Fruit fly (Drosophila melanogaster) whole organism: ENCODE measurements around the gene CG11151.

Source experiments
- CG8478 ChIP-seq: fragments of >200 bp; optimal IDR thresholded peaks from 2 replicates; lab custom pipeline; 2018; ENCODE audit warnings: inconsistent platforms
- Dll ChIP-seq: fragments of >200 bp; optimal IDR thresholded peaks from 2 replicates; lab custom pipeline; 2017
- EcR ChIP-seq, 2 experiments: fragments of >200 bp; optimal IDR thresholded peaks; 2 replicates each; lab custom pipeline; 2017; ENCODE audit warnings: missing biosample characterization in 2 of 2, missing genetic modification characterization in 2 of 2, missing genetic modification reagents in 2 of 2
- pan ChIP-seq: fragments of >200 bp; optimal IDR thresholded peaks from 2 replicates; lab custom pipeline; 2017
- psq ChIP-seq: fragments of >200 bp; optimal IDR thresholded peaks from 2 replicates; lab custom pipeline; 2017
- usp ChIP-seq: fragments of >200 bp; optimal IDR thresholded peaks from 2 replicates; lab custom pipeline; 2017; ENCODE audit warnings: missing biosample characterization, missing genetic modification characterization, mixed read lengths

The CG11151 gene

DNA sequence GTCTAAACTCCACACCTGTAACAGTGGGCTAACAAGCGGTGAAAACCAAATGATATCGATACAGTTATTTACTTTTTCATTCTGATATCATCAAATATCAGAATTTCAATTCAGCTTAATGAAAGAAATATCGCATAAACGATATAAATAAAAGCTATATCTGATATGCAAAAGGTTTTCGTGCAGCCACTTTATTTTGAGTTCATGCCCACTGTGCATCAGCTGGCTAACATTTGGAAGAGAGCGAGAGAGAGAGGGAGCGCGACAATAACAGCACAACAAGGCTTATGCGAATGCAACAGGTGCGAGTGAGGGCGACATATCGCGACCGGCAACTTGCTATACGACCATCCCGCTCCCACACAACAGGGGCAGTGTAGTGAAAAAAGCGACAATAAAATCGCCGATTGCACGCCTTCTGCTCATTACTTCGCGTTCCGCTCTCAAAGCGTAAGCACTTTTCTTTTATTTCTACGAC, at the start of gene CG11151:
TSS of gene CG11151 (plus strand) at position 334 of the 478 bp plus-strand sequence.
- no peak for TF ChIP-seq usp (GFP tag; lab: Kevin White, UChicago)
- peak; percentile 92 for TF ChIP-seq CG8478

DNA sequence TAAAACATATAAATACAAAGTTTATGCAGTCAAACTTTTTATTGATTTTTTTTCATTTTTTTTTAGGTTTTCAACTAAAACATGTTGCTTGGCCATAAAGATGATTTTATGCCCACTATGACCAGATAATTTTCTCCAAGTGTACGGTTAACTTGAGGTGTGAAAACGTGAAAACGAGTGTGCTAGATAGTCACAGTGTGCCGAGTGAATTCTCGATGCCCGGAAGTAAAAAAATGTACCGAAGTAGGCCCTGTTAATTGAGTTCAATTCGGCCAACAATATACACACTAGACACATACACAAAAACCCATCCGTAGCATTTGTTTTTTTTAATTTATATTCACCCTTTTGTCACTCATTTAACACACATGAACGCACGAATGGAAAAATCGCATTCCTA, 47.6 kb upstream of the CG11151 start, which contains the start of gene Nna1:
TSS of gene Nna1 (plus strand) at position 301 of the 400 bp plus-strand sequence.
- TF ChIP-seq CG8478: no peak
- TF ChIP-seq pan (lab: Kevin White, UChicago): no peak
- TF ChIP-seq EcR (GFP tag; optimal IDR thresholded peaks at IDR 0.05; lab: Kevin White, UChicago): no peak
- TF ChIP-seq usp (GFP tag; lab: Kevin White, UChicago): no peak
- TF ChIP-seq Dll (lab: Kevin White, UChicago): no peak
- TF ChIP-seq psq (lab: Kevin White, UChicago): no peak

DNA sequence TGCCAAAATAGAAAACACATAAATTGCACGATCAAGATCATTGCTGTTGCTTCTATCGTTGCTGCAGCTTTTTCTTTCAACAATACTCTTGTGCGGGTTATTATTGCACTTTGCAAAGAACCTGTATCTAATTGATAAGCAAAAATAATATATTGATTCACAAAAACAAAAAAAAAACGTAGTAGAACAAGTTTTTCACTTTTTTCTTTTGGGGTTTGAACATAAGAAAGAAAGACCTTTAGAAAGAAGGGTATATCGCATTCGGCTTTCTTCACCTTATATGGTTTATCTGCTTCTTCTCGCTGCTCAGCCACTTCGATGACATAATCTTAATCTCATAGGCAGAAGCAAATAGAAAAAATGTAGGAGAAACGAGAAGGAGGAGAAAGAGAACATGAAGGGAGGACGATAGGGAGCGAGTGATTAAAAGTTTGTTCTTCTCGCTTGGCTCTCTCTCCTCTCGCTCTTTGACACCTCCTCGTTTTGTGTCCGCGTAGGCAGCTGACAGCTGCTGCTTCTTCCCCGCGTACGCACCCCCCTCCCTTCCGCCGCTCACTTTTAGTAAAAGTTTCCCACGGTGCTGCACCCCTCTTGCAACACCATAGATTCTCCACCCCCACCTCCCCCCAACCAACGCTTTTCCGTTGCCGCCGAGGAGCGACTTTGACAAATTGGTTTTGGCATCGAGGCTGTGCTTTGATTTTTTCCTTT, 40.7 kb upstream of the CG11151 start:
- TF ChIP-seq pan (lab: Kevin White, UChicago): no peak
- TF ChIP-seq CG8478: no peak
- no peak for TF ChIP-seq Dll (lab: Kevin White, UChicago)
- TF ChIP-seq EcR (GFP tag; optimal IDR thresholded peaks at IDR 0.05; lab: Kevin White, UChicago): no peak
- no peak for TF ChIP-seq psq (lab: Kevin White, UChicago)
- no peak for TF ChIP-seq usp (GFP tag; lab: Kevin White, UChicago)

DNA sequence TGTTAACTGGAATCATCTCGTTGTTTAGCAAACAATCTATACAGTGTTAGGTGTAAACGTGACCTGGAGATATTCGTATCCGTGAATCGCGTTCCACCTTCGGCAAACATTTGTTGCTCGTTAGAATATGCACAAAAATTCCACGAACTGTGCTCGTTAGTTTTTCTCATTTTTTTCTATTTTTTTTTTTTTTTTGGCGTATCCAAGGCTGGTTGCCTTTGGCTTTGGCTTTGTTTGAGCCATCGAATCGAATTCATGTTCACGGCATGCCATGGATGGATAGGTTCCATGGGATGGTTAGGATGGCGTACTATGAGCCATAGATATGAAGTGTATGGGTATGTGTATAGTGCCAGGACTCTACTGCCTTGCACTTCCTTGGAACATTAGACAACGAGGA, 39.9 kb upstream of the CG11151 start:
- TF ChIP-seq EcR (GFP tag; optimal IDR thresholded peaks at IDR 0.05; lab: Kevin White, UChicago) (no peak), Dll (lab: Kevin White, UChicago) (no peak)

DNA sequence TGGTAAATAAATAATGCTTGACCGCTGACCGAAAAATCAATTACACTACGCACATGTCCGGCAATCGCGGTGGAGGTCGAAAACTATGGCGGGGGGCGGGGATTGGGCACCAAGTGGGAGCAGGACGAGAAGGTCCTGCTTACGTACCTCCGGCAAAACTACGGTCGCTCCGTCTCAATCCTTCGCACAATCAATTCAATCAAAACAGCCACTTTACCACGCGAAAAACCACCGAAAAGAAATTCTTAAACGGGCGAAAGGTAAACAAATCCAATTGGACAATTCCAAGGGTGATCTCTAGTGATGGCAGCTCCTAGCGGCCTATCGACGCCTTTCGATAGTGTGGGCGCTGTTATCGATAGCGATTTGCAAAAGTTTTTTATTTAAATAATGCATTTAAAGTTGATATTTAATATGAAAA, 21.6 kb upstream of the CG11151 start, which contains the start of gene Nadsyn:
TSS of gene Nadsyn (minus strand) at position 304 of the 421 bp plus-strand sequence.
- no peak for TF ChIP-seq usp (GFP tag; lab: Kevin White, UChicago)
- TF ChIP-seq CG8478: no peak
- TF ChIP-seq Dll (lab: Kevin White, UChicago): no peak
- TF ChIP-seq EcR (GFP tag; optimal IDR thresholded peaks at IDR 0.05; lab: Kevin White, UChicago): no peak
- no peak for TF ChIP-seq pan (lab: Kevin White, UChicago)
- TF ChIP-seq psq (lab: Kevin White, UChicago): no peak

DNA sequence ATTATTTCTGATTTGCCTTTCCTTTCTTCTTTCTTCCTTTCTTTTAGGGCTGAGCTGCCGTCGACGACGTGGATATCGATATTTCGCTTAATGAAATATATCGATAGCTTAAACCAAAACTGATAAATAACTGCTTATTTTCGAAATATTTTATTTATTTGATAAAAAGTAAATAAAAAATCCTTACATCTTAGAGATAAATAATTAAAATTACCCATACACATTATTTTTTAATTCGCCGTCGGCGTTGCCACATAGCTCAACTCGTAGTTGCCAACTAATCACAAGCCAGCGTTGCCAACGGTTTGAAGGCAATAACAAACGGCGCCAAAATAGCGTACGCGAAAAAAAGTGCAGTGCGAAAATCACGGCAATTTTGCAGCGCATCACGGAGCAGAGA, 17.6 kb upstream of the CG11151 start, which contains the start of the genes Mrgn1 and mus101:
TSS of gene Mrgn1 (minus strand) at position 44 of the 400 bp plus-strand sequence.
TSS of gene mus101 (plus strand) at position 313 of the 400 bp plus-strand sequence.
- TF ChIP-seq usp (GFP tag; lab: Kevin White, UChicago) (no peak), pan (lab: Kevin White, UChicago) (no peak), CG8478 (no peak), Dll (lab: Kevin White, UChicago) (no peak), psq (lab: Kevin White, UChicago) (no peak), EcR (GFP tag; optimal IDR thresholded peaks at IDR 0.05; lab: Kevin White, UChicago) (no peak)

DNA sequence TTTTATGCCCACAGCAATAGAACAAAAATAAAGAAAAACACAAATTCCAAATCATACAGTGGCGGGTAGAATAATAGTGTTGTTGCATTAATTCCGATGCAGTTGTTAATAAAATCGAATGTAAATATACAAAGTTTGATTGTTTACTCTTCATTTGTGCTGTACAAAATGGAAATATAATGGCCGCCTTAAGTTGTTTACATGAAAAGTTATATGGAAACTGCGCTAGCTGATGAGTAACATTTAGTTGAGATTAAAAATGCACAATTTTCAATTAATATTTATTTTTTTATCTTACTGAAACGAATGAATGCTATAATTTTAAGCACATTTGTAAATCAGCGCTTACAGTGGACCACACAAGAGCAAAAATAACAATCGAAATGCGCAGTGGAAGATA, 4.7 kb upstream of the CG11151 start:
- TF ChIP-seq pan (lab: Kevin White, UChicago) (no peak), psq (lab: Kevin White, UChicago) (no peak), EcR (GFP tag; optimal IDR thresholded peaks at IDR 0.05; lab: Kevin White, UChicago) (no peak), usp (GFP tag; lab: Kevin White, UChicago) (no peak), CG8478 (no peak), Dll (lab: Kevin White, UChicago) (no peak)

DNA sequence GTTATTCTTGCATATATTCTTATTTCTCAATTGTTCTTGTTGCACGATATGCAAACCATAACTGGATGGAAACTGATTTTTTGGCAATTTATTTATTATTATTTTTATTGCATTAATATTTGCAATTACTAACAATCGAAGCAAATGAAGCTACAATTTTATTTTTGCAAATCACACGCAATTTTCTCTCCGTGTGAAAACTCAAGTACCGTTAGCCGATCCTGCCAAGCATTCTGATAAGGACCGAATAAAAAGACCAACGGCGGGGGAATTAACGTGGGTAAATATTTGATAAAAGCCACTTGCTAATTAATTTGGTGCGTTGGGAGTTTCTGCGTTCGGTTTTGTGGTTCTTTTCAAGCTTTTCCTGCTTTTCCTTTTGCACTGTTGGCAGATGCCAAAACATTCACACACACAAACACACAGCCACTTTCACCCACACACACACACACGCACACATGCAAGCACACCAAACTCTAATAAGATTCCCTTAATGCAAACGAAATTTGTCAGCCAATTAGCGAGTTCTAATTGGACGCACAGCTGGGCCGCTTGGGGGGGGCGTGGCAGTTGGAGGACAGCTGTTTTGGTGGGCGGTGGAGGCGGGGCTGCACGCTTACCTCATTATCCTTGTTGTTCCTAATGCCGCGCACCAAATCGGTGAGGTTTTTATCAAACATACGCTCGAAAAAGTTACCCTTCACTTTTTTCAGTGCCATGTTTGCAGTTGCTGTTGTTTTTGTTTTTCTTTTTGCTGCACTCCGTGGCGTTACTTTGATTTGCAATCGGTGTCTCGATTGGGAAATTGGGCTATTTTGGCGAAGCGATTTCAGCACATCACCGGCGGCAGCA, 4.0 kb upstream of the CG11151 start:
- no peak for TF ChIP-seq pan (lab: Kevin White, UChicago)
- TF ChIP-seq psq (lab: Kevin White, UChicago): no peak
- no peak for TF ChIP-seq CG8478
- TF ChIP-seq Dll (lab: Kevin White, UChicago): no peak
- TF ChIP-seq EcR (GFP tag; optimal IDR thresholded peaks at IDR 0.05; lab: Kevin White, UChicago): no peak
- no peak for TF ChIP-seq usp (GFP tag; lab: Kevin White, UChicago)

DNA sequence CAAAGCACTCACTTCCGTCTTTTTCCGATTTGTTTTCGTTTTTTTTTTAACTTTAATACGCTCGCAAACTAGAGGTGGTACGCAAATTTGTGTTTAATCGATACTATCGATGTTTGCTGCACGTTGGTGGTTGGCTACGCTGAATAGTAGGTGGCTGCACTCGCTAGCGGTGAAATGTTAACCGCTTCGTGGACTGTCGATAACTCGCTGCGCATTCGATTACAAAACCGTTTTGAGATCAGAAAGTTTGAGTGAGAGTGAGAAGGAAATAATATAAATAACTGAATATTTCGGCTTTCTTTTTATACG, 3.4 kb upstream of the CG11151 start, which contains the start of gene g:
TSS of gene g (minus strand) at position 105 of the 309 bp plus-strand sequence.
- TF ChIP-seq Dll (lab: Kevin White, UChicago) (no peak), psq (lab: Kevin White, UChicago) (no peak), CG8478 (no peak), usp (GFP tag; lab: Kevin White, UChicago) (no peak), EcR (GFP tag; optimal IDR thresholded peaks at IDR 0.05; lab: Kevin White, UChicago) (no peak), pan (lab: Kevin White, UChicago) (no peak)

DNA sequence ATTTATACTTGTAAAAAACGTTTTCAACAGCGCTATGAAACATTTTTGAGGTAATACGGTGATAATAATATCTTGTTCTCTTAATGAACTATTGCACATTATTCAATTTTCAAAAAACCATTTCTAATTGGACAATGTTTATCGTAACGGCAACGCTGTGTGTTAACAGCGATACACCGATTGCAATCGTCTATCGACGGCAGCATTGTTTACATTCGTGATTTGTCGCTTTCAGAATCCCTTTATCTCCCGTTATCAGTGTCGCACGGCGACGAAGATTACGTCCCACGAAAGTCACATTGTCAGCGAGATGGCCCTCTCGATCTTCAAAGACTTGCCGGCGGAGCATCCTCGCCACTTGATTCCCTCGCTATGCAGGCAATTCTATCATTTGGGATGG, 1.6 kb upstream of the CG11151 start, which contains the start of gene CG11134:
TSS of gene CG11134 (plus strand) at position 4 of the 400 bp plus-strand sequence.
- TF ChIP-seq usp (GFP tag; lab: Kevin White, UChicago) (no peak), Dll (lab: Kevin White, UChicago) (no peak)

DNA sequence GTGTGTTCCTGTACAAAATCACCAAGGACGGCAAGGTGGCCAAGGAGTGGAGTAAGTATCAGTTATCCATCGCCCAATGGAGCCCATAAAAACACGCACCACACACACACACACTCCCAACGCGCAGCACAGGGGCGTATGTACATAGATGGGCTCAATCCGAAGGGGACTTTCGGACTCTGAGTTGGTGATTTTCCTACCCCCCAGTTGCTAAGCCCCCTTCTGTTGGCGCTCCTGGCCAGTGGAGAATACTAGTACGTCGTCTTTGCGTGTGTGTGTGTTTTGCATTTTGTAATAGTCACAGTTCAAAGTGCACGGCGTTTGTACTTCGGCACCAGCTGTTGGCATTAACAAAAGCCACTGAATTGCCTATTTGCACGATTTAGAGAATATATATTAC, 518 bp downstream of the CG11151 start:
- TF ChIP-seq EcR (GFP tag; optimal IDR thresholded peaks at IDR 0.05; lab: Kevin White, UChicago) (no peak), Dll (lab: Kevin White, UChicago) (no peak), pan (lab: Kevin White, UChicago) (no peak), CG8478 (no peak), psq (lab: Kevin White, UChicago) (no peak), usp (GFP tag; lab: Kevin White, UChicago) (no peak)
